Fruit fly (Drosophila melanogaster) whole organism, prepupa: ENCODE data around the gene Smr.
A peak's percentile ranks its signal among the peaks of the same experiment; 100 is the strongest.

Source experiments
- CG10631 ChIP-seq: fragments of 200-800 bp; sonication (Bioruptor generic); optimal IDR thresholded peaks from 2 replicates; lab custom pipeline; 2016; ENCODE audit warnings: missing biosample characterization, missing genetic modification characterization
- CG10669 ChIP-seq: fragments of 200-800 bp; sonication (Bioruptor generic); optimal IDR thresholded peaks from 3 replicates; lab custom pipeline; 2018; ENCODE audit warnings: missing biosample characterization, mild to moderate bottlenecking, missing genetic modification characterization, moderate library complexity
- CG11294 ChIP-seq: fragments of 200-800 bp; sonication (Bioruptor generic); IDR thresholded peaks from 2 replicates; pipeline ENCODE4 v1.3.6; 2022; ENCODE audit warnings: missing biosample characterization, missing genetic modification characterization
- CG11762 ChIP-seq: fragments of 200-800 bp; sonication (Bioruptor generic); optimal IDR thresholded peaks from 3 replicates; lab custom pipeline; 2016; ENCODE audit warnings: missing biosample characterization, missing genetic modification characterization; ENCODE audit not compliant: insufficient read depth
- CG11902 ChIP-seq: fragments of 200-800 bp; sonication (Bioruptor generic); optimal IDR thresholded peaks from 3 replicates; lab custom pipeline; 2016; ENCODE audit warnings: missing biosample characterization, missing genetic modification characterization
- CG16779 ChIP-seq: fragments of 200-800 bp; sonication (Bioruptor generic); optimal IDR thresholded peaks from 3 replicates; lab custom pipeline; 2017; ENCODE audit warnings: missing biosample characterization, mild to moderate bottlenecking, missing genetic modification characterization
- CG3032 ChIP-seq: fragments of 200-800 bp; optimal IDR thresholded peaks from 2 replicates; lab custom pipeline; 2019; ENCODE audit warnings: missing biosample characterization, mild to moderate bottlenecking, missing genetic modification characterization, moderate library complexity
- CG31627 ChIP-seq: fragments of 200-800 bp; sonication (Bioruptor generic); optimal IDR thresholded peaks from 3 replicates; lab custom pipeline; 2016; ENCODE audit warnings: missing biosample characterization, missing genetic modification characterization
- CG34406 ChIP-seq: fragments of 200-800 bp; sonication (Bioruptor generic); optimal IDR thresholded peaks from 3 replicates; lab custom pipeline; 2016; ENCODE audit warnings: missing biosample characterization, missing genetic modification characterization
- CG4318 ChIP-seq: fragments of 200-800 bp; sonication (Bioruptor generic); optimal IDR thresholded peaks from 3 replicates; lab custom pipeline; 2017; ENCODE audit warnings: missing biosample characterization, mild to moderate bottlenecking, missing genetic modification characterization
- CG6163 ChIP-seq: fragments of 200-800 bp; sonication (Bioruptor generic); IDR thresholded peaks from 3 replicates; pipeline ENCODE4 v1.3.6; 2022; ENCODE audit warnings: missing biosample characterization, missing genetic modification characterization
- CG6792 ChIP-seq: fragments of 200-800 bp; sonication (Bioruptor generic); optimal IDR thresholded peaks from 3 replicates; lab custom pipeline; 2016; ENCODE audit warnings: missing biosample characterization, missing genetic modification characterization
- CG6808 ChIP-seq: fragments of 200-800 bp; sonication (Bioruptor generic); optimal IDR thresholded peaks from 3 replicates; lab custom pipeline; 2017; ENCODE audit warnings: missing biosample characterization, missing genetic modification characterization, mild to moderate bottlenecking, moderate library complexity, missing genetic modification reagents
- CG7368 ChIP-seq: fragments of 200-800 bp; sonication (Bioruptor generic); optimal IDR thresholded peaks from 3 replicates; lab custom pipeline; 2016; ENCODE audit warnings: missing biosample characterization, missing genetic modification characterization
- CG8119 ChIP-seq: fragments of 200-800 bp; sonication (Bioruptor generic); IDR thresholded peaks from 3 replicates; pipeline ENCODE4 v1.3.6; 2022; ENCODE audit warnings: missing biosample characterization, missing genetic modification characterization
- CG8319 ChIP-seq: fragments of 200-800 bp; sonication (Bioruptor generic); optimal IDR thresholded peaks from 3 replicates; lab custom pipeline; 2016; ENCODE audit warnings: missing biosample characterization, missing genetic modification characterization
- CG9139 ChIP-seq: fragments of 200-800 bp; sonication (Bioruptor generic); optimal IDR thresholded peaks from 3 replicates; lab custom pipeline; 2017; ENCODE audit warnings: missing biosample characterization, mild to moderate bottlenecking, missing genetic modification characterization
- Eip75B ChIP-seq: fragments of 200-800 bp; sonication (Bioruptor generic); optimal IDR thresholded peaks from 3 replicates; lab custom pipeline; 2016; ENCODE audit warnings: missing biosample characterization, missing genetic modification characterization
- Eip78C ChIP-seq: fragments of 200-800 bp; sonication (Bioruptor generic); peaks from one replicate; lab custom pipeline; 2016; ENCODE audit warnings: missing biosample characterization, missing genetic modification characterization
- Eip93F ChIP-seq: fragments of 200-800 bp; sonication (Bioruptor generic); optimal IDR thresholded peaks from 2 replicates; lab custom pipeline; 2016; ENCODE audit warnings: missing biosample characterization, mild to moderate bottlenecking, missing genetic modification characterization
- Ets21C ChIP-seq: fragments of 200-800 bp; sonication (Bioruptor generic); optimal IDR thresholded peaks from 3 replicates; lab custom pipeline; 2016; ENCODE audit warnings: missing biosample characterization, missing genetic modification characterization
- Ets96B ChIP-seq: fragments of 200-800 bp; optimal IDR thresholded peaks from 2 replicates; lab custom pipeline; 2019; ENCODE audit warnings: missing biosample characterization, mild to moderate bottlenecking, missing genetic modification characterization, moderate library complexity
- Gug ChIP-seq: fragments of 200-800 bp; sonication (Bioruptor generic); IDR thresholded peaks from 2 replicates; pipeline ENCODE4 v1.3.6; 2022; ENCODE audit warnings: missing biosample characterization, missing genetic modification characterization
- Hr38 ChIP-seq: sonication (Bioruptor generic); optimal IDR thresholded peaks from 2 replicates; lab custom pipeline; 2016; ENCODE audit warnings: missing biosample characterization, missing genetic modification characterization
- Hr39 ChIP-seq: fragments of 200-800 bp; sonication (Bioruptor generic); optimal IDR thresholded peaks from 2 replicates; lab custom pipeline; 2016; ENCODE audit warnings: missing biosample characterization, missing genetic modification characterization
- Hr4 ChIP-seq: fragments of 200-800 bp; sonication (Bioruptor generic); optimal IDR thresholded peaks from 3 replicates; lab custom pipeline; 2016; ENCODE audit warnings: missing biosample characterization, missing genetic modification characterization
- OdsH ChIP-seq: fragments of 200-800 bp; sonication (Bioruptor generic); optimal IDR thresholded peaks from 3 replicates; lab custom pipeline; 2016; ENCODE audit warnings: missing biosample characterization, missing genetic modification characterization
- Smox ChIP-seq: fragments of 200-800 bp; sonication (Bioruptor generic); optimal IDR thresholded peaks from 3 replicates; lab custom pipeline; 2016; ENCODE audit warnings: missing biosample characterization, missing genetic modification characterization
- Sox14 ChIP-seq: fragments of 200-800 bp; sonication (Bioruptor generic); optimal IDR thresholded peaks from 3 replicates; lab custom pipeline; 2016; ENCODE audit warnings: missing biosample characterization, missing genetic modification characterization
- achi ChIP-seq: fragments of 200-800 bp; sonication (Bioruptor generic); optimal IDR thresholded peaks from 3 replicates; lab custom pipeline; 2016; ENCODE audit warnings: missing biosample characterization, missing genetic modification characterization
- cyc ChIP-seq: fragments of 200-800 bp; sonication (Bioruptor generic); optimal IDR thresholded peaks from 3 replicates; lab custom pipeline; 2016; ENCODE audit warnings: missing biosample characterization, missing genetic modification characterization
- dac ChIP-seq: fragments of 200-800 bp; sonication (Bioruptor generic); optimal IDR thresholded peaks from 2 replicates; lab custom pipeline; 2017; ENCODE audit warnings: missing biosample characterization, mild to moderate bottlenecking, missing genetic modification characterization
- dsx ChIP-seq: fragments of 200-800 bp; optimal IDR thresholded peaks from 3 replicates; lab custom pipeline; 2019; ENCODE audit warnings: missing biosample characterization, mild to moderate bottlenecking, missing genetic modification characterization, moderate library complexity; ENCODE audit not compliant: poor library complexity, severe bottlenecking
- eg ChIP-seq: fragments of 200-800 bp; sonication (Bioruptor generic); IDR thresholded peaks from 3 replicates; pipeline ENCODE4 v1.3.6; 2022; ENCODE audit warnings: missing biosample characterization, missing genetic modification characterization
- esn ChIP-seq: fragments of 200-800 bp; sonication (Bioruptor generic); optimal IDR thresholded peaks from 2 replicates; lab custom pipeline; 2016; ENCODE audit warnings: missing biosample characterization, mild to moderate bottlenecking, missing genetic modification characterization, moderate library complexity
- fd59A ChIP-seq: fragments of 200-800 bp; sonication (Bioruptor generic); optimal IDR thresholded peaks from 2 replicates; lab custom pipeline; 2017; ENCODE audit warnings: missing biosample characterization, mild to moderate bottlenecking, missing genetic modification characterization, missing genetic modification reagents
- fd85E ChIP-seq: fragments of 200-800 bp; sonication (Bioruptor generic); optimal IDR thresholded peaks from 3 replicates; lab custom pipeline; 2016; ENCODE audit warnings: missing biosample characterization, missing genetic modification characterization
- fkh ChIP-seq: fragments of 200-800 bp; sonication (Bioruptor generic); optimal IDR thresholded peaks from 3 replicates; lab custom pipeline; 2017; ENCODE audit warnings: missing biosample characterization, mild to moderate bottlenecking, missing genetic modification characterization, moderate library complexity
- net ChIP-seq: fragments of 200-800 bp; sonication (Bioruptor generic); optimal IDR thresholded peaks from 3 replicates; lab custom pipeline; 2016; ENCODE audit warnings: missing biosample characterization, missing genetic modification characterization
- pdm3 ChIP-seq: fragments of 200-800 bp; sonication (Bioruptor generic); optimal IDR thresholded peaks from 3 replicates; lab custom pipeline; 2016; ENCODE audit warnings: missing biosample characterization, missing genetic modification characterization
- salr ChIP-seq, 2 experiments: fragments of 200-800 bp; sonication (Bioruptor generic); optimal IDR thresholded peaks; 3 replicates each; lab custom pipeline; 2016 to 2018; ENCODE audit warnings: missing biosample characterization in 2 of 2, missing genetic modification characterization in 2 of 2, mild to moderate bottlenecking in 1 of 2
- svp ChIP-seq: fragments of 200-800 bp; sonication (Bioruptor generic); peaks from one replicate; lab custom pipeline; 2016; ENCODE audit warnings: missing biosample characterization, missing genetic modification characterization
- topi ChIP-seq: fragments of 200-800 bp; sonication (Bioruptor generic); optimal IDR thresholded peaks from 3 replicates; lab custom pipeline; 2016; ENCODE audit warnings: missing biosample characterization, missing genetic modification characterization
- vri ChIP-seq: fragments of 200-800 bp; sonication (Bioruptor generic); optimal IDR thresholded peaks from 3 replicates; lab custom pipeline; 2016; ENCODE audit warnings: missing biosample characterization, mild to moderate bottlenecking, missing genetic modification characterization

Smr gene

DNA sequence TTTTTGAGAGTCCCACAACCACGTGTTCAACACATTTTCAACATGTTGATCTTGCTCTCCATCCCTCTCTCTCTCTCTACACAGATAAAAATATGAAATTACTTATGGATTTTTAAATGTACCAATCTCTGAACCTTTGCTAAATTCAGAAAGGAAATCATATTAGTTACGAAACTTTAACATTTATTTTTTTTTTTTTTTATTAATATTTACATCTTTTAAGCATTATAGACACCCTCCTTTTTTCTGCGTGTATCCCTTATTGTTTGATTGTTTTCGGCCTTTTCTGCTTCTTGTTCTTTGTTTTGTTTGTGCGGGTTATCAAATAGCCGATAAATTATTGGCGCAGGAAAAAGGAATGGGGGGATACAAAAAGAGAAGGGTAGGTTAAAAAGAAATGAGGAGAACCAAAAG is 75.9 kb downstream of the Smr start (continued):
- TF ChIP-seq Hr38: no peak
- peak; percentile 80 for TF ChIP-seq pdm3 (GFP tag; lab: Kevin White, UChicago)
- peak; percentile 95 for TF ChIP-seq Eip78C
- TF ChIP-seq CG16779 (tag; lab: Kevin White, UChicago): peak; percentile 63
- peak; percentile 69 for TF ChIP-seq CG7368 (GFP tag; lab: Kevin White, UChicago)
- TF ChIP-seq salr (GFP tag; optimal IDR thresholded peaks at IDR 0.05; lab: Kevin White, UChicago): peak; percentile 28 to 65
- peak; percentile 61 for TF ChIP-seq CG11762 (GFP tag; lab: Kevin White, UChicago)
- TF ChIP-seq Gug: peak; percentile 66
- peak; percentile 64 for TF ChIP-seq CG8319 (GFP tag; lab: Kevin White, UChicago)
- peak; percentile 39 for TF ChIP-seq fd85E (GFP tag; lab: Kevin White, UChicago)
- TF ChIP-seq Ets21C: peak; percentile 70
- TF ChIP-seq CG9139 (GFP tag; lab: Kevin White, UChicago): peak; percentile 50
- TF ChIP-seq CG3032 (tag; lab: Kevin White, UChicago): peak; percentile 87
- peak; percentile 91 for TF ChIP-seq Smox (GFP tag; lab: Kevin White, UChicago)
- TF ChIP-seq topi (GFP tag; lab: Kevin White, UChicago): peak; percentile 93
- peak; percentile 89 for TF ChIP-seq dsx
- peak; percentile 74 for TF ChIP-seq net (GFP tag; lab: Kevin White, UChicago)
- TF ChIP-seq CG31627 (GFP tag; lab: Kevin White, UChicago): peak; percentile 84
- peak; percentile 70 for TF ChIP-seq CG6808 (GFP tag; lab: Kevin White, UChicago)
- TF ChIP-seq CG6163 (GFP tag; lab: Robert Waterston, UW): peak; percentile 87
- peak; percentile 63 for TF ChIP-seq Hr4 (GFP tag; lab: Kevin White, UChicago)
- peak; percentile 85 for TF ChIP-seq achi (GFP tag; lab: Kevin White, UChicago)
- peak; percentile 85 for TF ChIP-seq OdsH (GFP tag; lab: Kevin White, UChicago)
- TF ChIP-seq CG10631 (GFP tag; lab: Kevin White, UChicago): peak; percentile 91
- TF ChIP-seq svp: peak; percentile 96
- peak; percentile 86 for TF ChIP-seq fkh (GFP tag; lab: Kevin White, UChicago)
- TF ChIP-seq Eip93F (GFP tag; lab: Kevin White, UChicago): peak; percentile 58
- TF ChIP-seq vri (GFP tag; lab: Kevin White, UChicago): peak; percentile 81
- TF ChIP-seq Sox14 (GFP tag; lab: Kevin White, UChicago): peak; percentile 80

DNA sequence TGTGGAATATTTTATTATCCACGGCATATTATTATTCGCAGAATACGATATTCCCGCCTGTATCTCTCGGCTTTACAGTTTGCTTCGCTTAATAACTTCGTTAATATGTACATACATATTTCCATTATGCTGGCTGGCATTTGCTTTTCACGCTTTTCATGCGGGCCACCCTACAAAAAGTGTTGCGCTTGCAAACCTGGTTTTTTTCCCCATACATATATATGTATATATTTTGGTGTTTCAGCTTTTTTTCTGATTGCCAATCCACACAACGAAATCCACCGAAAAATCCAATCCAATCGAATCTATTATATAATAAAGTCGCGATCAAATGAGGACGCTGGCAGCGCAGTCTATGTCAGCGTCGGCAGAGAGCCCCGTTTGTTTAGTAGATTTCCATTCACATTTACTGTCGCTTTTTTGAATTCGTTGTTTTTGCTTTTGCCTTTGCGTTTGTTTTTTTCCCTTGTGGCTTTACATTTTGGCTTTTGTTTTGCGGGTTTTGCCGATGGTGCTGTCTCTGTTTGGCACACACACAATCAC is 76.6 kb downstream of the Smr start:
- TF ChIP-seq net (GFP tag; lab: Kevin White, UChicago) (peak; percentile 24), Hr38 (no peak)

DNA sequence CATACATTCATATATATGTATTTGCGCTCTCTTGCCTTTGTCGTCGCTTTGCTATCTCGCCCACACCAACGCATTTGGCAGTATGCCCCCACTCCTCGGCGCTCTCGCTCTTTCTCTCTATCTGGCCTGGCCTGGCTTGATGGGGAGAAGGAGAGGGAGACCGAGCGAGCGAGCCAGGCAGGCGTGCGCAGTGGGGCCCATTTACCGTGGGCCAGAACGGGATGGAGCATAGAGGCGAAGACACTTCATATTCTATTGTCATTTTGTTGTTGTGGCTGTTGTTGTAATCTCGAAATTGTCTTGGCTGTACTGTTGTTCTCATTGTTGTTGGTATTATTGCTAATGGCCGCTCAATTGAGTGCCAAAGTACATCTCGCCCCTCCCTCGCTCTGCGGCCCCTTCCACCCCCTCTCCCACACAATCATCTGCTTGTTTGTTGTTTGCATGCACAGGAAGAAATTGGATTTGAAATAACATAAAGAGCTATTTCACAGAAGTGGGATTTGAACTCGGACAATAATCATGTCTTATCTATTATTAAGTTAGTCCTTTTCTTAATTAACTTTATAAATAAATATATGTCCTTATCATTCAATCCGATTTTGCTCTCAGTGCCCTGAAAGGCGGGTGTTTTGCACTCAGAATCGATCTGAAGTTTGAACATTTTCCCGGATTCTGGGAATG is 77.2 kb downstream of the Smr start:
- TF ChIP-seq fd59A (GFP tag; lab: Kevin White, UChicago): peak; percentile 79
- peak; percentile 96 for TF ChIP-seq fkh (GFP tag; lab: Kevin White, UChicago)
- peak; percentile 78 for TF ChIP-seq Hr39 (GFP tag; lab: Kevin White, UChicago)
- TF ChIP-seq OdsH (GFP tag; lab: Kevin White, UChicago): peak; percentile 88
- TF ChIP-seq CG10669: peak; percentile 90
- peak; percentile 71 for TF ChIP-seq Eip75B
- TF ChIP-seq CG34406 (GFP tag; lab: Kevin White, UChicago): peak; percentile 83
- TF ChIP-seq net (GFP tag; lab: Kevin White, UChicago): peak; percentile 93
- peak; percentile 23 for TF ChIP-seq Eip93F (GFP tag; lab: Kevin White, UChicago)
- TF ChIP-seq eg (GFP tag; lab: Robert Waterston, UW): peak; percentile 97
- TF ChIP-seq CG10631 (GFP tag; lab: Kevin White, UChicago): peak; percentile 93
- TF ChIP-seq CG7368 (GFP tag; lab: Kevin White, UChicago): peak; percentile 81
- peak; percentile 84 for TF ChIP-seq pdm3 (GFP tag; lab: Kevin White, UChicago)
- TF ChIP-seq topi (GFP tag; lab: Kevin White, UChicago): peak; percentile 89
- peak; percentile 82 for TF ChIP-seq cyc
- peak; percentile 73 for TF ChIP-seq CG11902 (GFP tag; lab: Kevin White, UChicago)
- TF ChIP-seq CG4318 (GFP tag; lab: Kevin White, UChicago): peak; percentile 83
- no peak for TF ChIP-seq Hr38
- peak; percentile 88 for TF ChIP-seq Ets96B (tag; lab: Kevin White, UChicago)
- TF ChIP-seq achi (GFP tag; lab: Kevin White, UChicago): peak; percentile 88
- TF ChIP-seq Ets21C: peak; percentile 69
- TF ChIP-seq Hr4 (GFP tag; lab: Kevin White, UChicago): peak; percentile 74
- peak; percentile 87 for TF ChIP-seq CG3032 (tag; lab: Kevin White, UChicago)
- TF ChIP-seq CG6792: peak; percentile 84
- peak; percentile 77 for TF ChIP-seq dac
- TF ChIP-seq CG8119: peak; percentile 93
- TF ChIP-seq CG11294: peak; percentile 91
- TF ChIP-seq esn (GFP tag; lab: Kevin White, UChicago): peak; percentile 88
- peak; percentile 94 for TF ChIP-seq CG6163 (GFP tag; lab: Robert Waterston, UW)
- peak; percentile 4 for TF ChIP-seq fd85E (GFP tag; lab: Kevin White, UChicago)
